Worm (Caenorhabditis elegans): Measurements from ENCODE around the gene btb-19.

Gene btb-19

ce11 chrII:14496809-14497208 is 25.1 kb downstream of the btb-19 start (continued):
- peak; percentile 75 for TF ChIP-seq hlh-13 (GFP tag; optimal IDR thresholded peaks at IDR 0.05)
- no peak for TF ChIP-seq pax-1 (tag; optimal IDR thresholded peaks at IDR 0.05)
- peak; percentile 86 for TF ChIP-seq gmeb-2 (tag; optimal IDR thresholded peaks at IDR 0.05)
- peak; percentile 59 for TF ChIP-seq syd-9 (tag; optimal IDR thresholded peaks at IDR 0.05)
- peak; percentile 77 for TF ChIP-seq nfya-1 (tag; optimal IDR thresholded peaks at IDR 0.05)
- TF ChIP-seq hlh-15 (tag; optimal IDR thresholded peaks at IDR 0.05): peak; percentile 71
- TF ChIP-seq nhr-232 (tag; optimal IDR thresholded peaks at IDR 0.05): peak; percentile 85
- peak; percentile 86 for TF ChIP-seq madf-2 (tag; optimal IDR thresholded peaks at IDR 0.05)
- TF ChIP-seq hlh-8 (tag; optimal IDR thresholded peaks at IDR 0.05): peak; percentile 63
- peak; percentile 69 for TF ChIP-seq npax-4 (tag; optimal IDR thresholded peaks at IDR 0.05)
- TF ChIP-seq unc-55 (GFP tag; optimal IDR thresholded peaks at IDR 0.05): no peak
- peak; percentile 80 for TF ChIP-seq sox-4 (tag; optimal IDR thresholded peaks at IDR 0.05)
- TF ChIP-seq fax-1 (tag; optimal IDR thresholded peaks at IDR 0.05): peak; percentile 68
- TF ChIP-seq ztf-16 (tag; optimal IDR thresholded peaks at IDR 0.05): peak; percentile 94
- TF ChIP-seq ceh-2 (tag; optimal IDR thresholded peaks at IDR 0.05): peak; percentile 66
- TF ChIP-seq unc-86 (tag; optimal IDR thresholded peaks at IDR 0.05): peak; percentile 72
- peak; percentile 96 for TF ChIP-seq rnt-1 (tag; optimal IDR thresholded peaks at IDR 0.05)
- TF ChIP-seq ceh-30 (tag; optimal IDR thresholded peaks at IDR 0.05): peak; percentile 73
- TF ChIP-seq ceh-9 (tag; optimal IDR thresholded peaks at IDR 0.05): peak; percentile 43
- TF ChIP-seq pros-1 (tag; optimal IDR thresholded peaks at IDR 0.05): peak; percentile 15
- TF ChIP-seq K02D7.2 (tag; optimal IDR thresholded peaks at IDR 0.05): peak; percentile 82
- TF ChIP-seq ceh-14 (tag; optimal IDR thresholded peaks at IDR 0.05): peak; percentile 70
- peak; percentile 83 for TF ChIP-seq ref-2 (tag; optimal IDR thresholded peaks at IDR 0.05)
- TF ChIP-seq ceh-34 (tag; optimal IDR thresholded peaks at IDR 0.05): peak; percentile 86
- peak; percentile 10 for TF ChIP-seq unc-42 (tag; optimal IDR thresholded peaks at IDR 0.05)
- peak; percentile 92 for TF ChIP-seq ceh-6 (GFP tag; optimal IDR thresholded peaks at IDR 0.05)
- TF ChIP-seq pag-3 (tag; optimal IDR thresholded peaks at IDR 0.05; ENCODE audit: borderline replicate concordance): peak; percentile 4
- peak; percentile 83 for TF ChIP-seq C08G9.2 (tag; optimal IDR thresholded peaks at IDR 0.05)
- TF ChIP-seq mec-3 (tag; optimal IDR thresholded peaks at IDR 0.05; ENCODE audit: borderline replicate concordance): peak; percentile 5
- peak; percentile 74 for TF ChIP-seq ahr-1 (tag; optimal IDR thresholded peaks at IDR 0.05)
- TF ChIP-seq T23F11.4 (GFP tag; optimal IDR thresholded peaks at IDR 0.05): peak; percentile 74
- peak; percentile 79 for TF ChIP-seq sox-2 (GFP tag; IDR thresholded peaks at IDR 0.05)
- peak; percentile 78 for TF ChIP-seq unc-3 (GFP tag; conservative IDR thresholded peaks at IDR 0.05)
- TF ChIP-seq unc-3 (tag; optimal IDR thresholded peaks at IDR 0.05): peak; percentile 80
- no peak for TF ChIP-seq nhr-11 (tag; optimal IDR thresholded peaks at IDR 0.05)
- peak; percentile 73 for TF ChIP-seq F13H6.1 (tag; optimal IDR thresholded peaks at IDR 0.05)
- peak; percentile 71 for TF ChIP-seq Y22D7AL.16 (tag; optimal IDR thresholded peaks at IDR 0.05)
- TF ChIP-seq fkh-6 (tag; optimal IDR thresholded peaks at IDR 0.05): peak; percentile 85
- peak; percentile 75 for TF ChIP-seq dmd-4 (tag; optimal IDR thresholded peaks at IDR 0.05; ENCODE audit: borderline replicate concordance)
- peak; percentile 81 for TF ChIP-seq sdc-2 (tag; optimal IDR thresholded peaks at IDR 0.05)
- TF ChIP-seq ama-1 (optimal IDR thresholded peaks at IDR 0.05): no peak
- TF ChIP-seq zip-5 (tag; optimal IDR thresholded peaks at IDR 0.05): peak; percentile 68

ce11 chrII:14495341-14495740 is 26.6 kb downstream of the btb-19 start:
- TF ChIP-seq ahr-1 (tag; optimal IDR thresholded peaks at IDR 0.05) (no peak), sdc-2 (tag; optimal IDR thresholded peaks at IDR 0.05) (no peak)

- TF ChIP-seq ceh-18 (tag; optimal IDR thresholded peaks at IDR 0.05): no peak
- no peak for TF ChIP-seq C08G9.2 (tag; optimal IDR thresholded peaks at IDR 0.05)
- TF ChIP-seq unc-3 (GFP tag; conservative IDR thresholded peaks at IDR 0.05): no peak
- TF ChIP-seq unc-3 (tag; optimal IDR thresholded peaks at IDR 0.05): no peak
- TF ChIP-seq elt-2 (tag; optimal IDR thresholded peaks at IDR 0.05): peak; percentile 85
Observed at ce11 chrII:14494464-14494863, 27.5 kb downstream of the btb-19 start.

All from whole organism, late embryonic.